Fruit fly (Drosophila melanogaster): ENCODE results near the gene Ino80.

DNA sequence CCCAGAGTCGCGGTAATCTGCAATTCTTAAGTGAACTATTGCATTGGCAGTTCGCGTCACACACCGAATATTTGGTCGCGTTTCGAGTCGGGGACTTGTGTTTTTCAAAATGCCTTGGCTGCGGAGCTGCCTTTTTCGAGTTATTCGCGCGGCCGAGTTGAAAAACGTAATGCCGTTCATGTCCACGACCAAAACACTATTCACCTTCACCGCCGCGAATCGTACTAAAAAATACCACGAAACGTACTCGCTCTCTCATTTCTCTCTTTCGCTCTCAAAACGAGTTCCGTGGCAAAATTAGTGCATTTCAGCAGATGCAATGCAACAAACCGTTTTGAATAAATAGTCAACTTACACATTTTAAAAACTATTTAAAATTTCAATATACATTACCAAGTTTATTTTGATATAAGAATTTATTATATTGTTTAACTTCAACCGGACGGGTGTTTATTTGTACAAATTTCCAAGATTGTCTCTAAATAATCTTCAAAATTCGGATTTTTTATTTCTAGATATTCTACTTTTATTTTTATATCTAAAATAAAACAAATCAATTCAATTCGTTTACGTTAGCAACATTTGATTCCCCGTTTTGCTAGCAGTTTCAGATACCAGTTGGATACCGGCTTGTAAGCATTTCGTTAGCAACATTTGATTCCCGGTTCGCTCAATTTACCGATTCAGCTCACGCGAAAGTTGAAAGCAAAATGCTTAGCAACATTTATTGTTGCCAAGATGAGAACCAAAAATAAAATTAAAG lies 76.7 kb downstream of the Ino80 start, which contains the start of gene Delta:
- TF ChIP-seq psq (optimal IDR thresholded peaks at IDR 0.05) (no peak), CG8478 (optimal IDR thresholded peaks at IDR 0.05) (no peak)

Measured in whole organism.